Worm (Caenorhabditis elegans): ENCODE data around the gene mtp-18.

- TF ChIP-seq hlh-4 (tag; optimal IDR thresholded peaks at IDR 0.05) (no peak), ztf-11 (tag; optimal IDR thresholded peaks at IDR 0.05) (no peak), ama-1 (optimal IDR thresholded peaks at IDR 0.05) (no peak), lir-3 (tag; optimal IDR thresholded peaks at IDR 0.05; ENCODE audit: poor library complexity) (no peak), ceh-82 (tag; optimal IDR thresholded peaks at IDR 0.05) (no peak), rnt-1 (tag; optimal IDR thresholded peaks at IDR 0.05) (no peak), unc-62 (GFP tag; optimal IDR thresholded peaks at IDR 0.05) (no peak), jun-1 (tag; optimal IDR thresholded peaks at IDR 0.05) (no peak), lin-15B (tag; optimal IDR thresholded peaks at IDR 0.05) (no peak)
These were observed 10.3 kb upstream of the mtp-18 start, which contains the start of gene lrch-1 for ce11 chrX:6216551-6216950.
